Fruit fly (Drosophila melanogaster): ENCODE data around the gene CG31465.

dm6 chr3R:21880510-21880909 is at the start of gene CG31465:
- no peak for TF ChIP-seq Hr78 (GFP tag; optimal IDR thresholded peaks at IDR 0.05)
- TF ChIP-seq pan (optimal IDR thresholded peaks at IDR 0.05), result no peak
- TF ChIP-seq psq (GFP tag; optimal IDR thresholded peaks at IDR 0.05), result no peak
- TF ChIP-seq HLH106 (tag; optimal IDR thresholded peaks at IDR 0.05), result no peak
- TF ChIP-seq br (GFP tag; optimal IDR thresholded peaks at IDR 0.05), result no peak
- TF ChIP-seq sage (GFP tag; optimal IDR thresholded peaks at IDR 0.05), result no peak
- no peak for TF ChIP-seq Sp1 (GFP tag; optimal IDR thresholded peaks at IDR 0.05)
- TF ChIP-seq Myc (optimal IDR thresholded peaks at IDR 0.05), result no peak
- TF ChIP-seq usp (GFP tag; optimal IDR thresholded peaks at IDR 0.05), result no peak
- no peak for TF ChIP-seq Dif (GFP tag; optimal IDR thresholded peaks at IDR 0.05; ENCODE audit: partially characterized antibody)
- TF ChIP-seq dmrt93B (GFP tag; optimal IDR thresholded peaks at IDR 0.05), result no peak
- TF ChIP-seq sv (GFP tag; optimal IDR thresholded peaks at IDR 0.05), result no peak
- no peak for TF ChIP-seq CG9705 (GFP tag; optimal IDR thresholded peaks at IDR 0.05)
